Fruit fly (Drosophila melanogaster): ENCODE data around the gene Pgam5.

- TF ChIP-seq CG1602 (GFP tag; optimal IDR thresholded peaks at IDR 0.05), result no peak
- no peak for TF ChIP-seq usp (GFP tag; optimal IDR thresholded peaks at IDR 0.05)
- TF ChIP-seq zf30C (GFP tag; optimal IDR thresholded peaks at IDR 0.05), result no peak
- no peak for TF ChIP-seq C15 (GFP tag; IDR thresholded peaks at IDR 0.05)
- TF ChIP-seq seq (GFP tag; IDR thresholded peaks at IDR 0.05), result no peak
- TF ChIP-seq al (GFP tag; IDR thresholded peaks at IDR 0.05), result no peak
- TF ChIP-seq CG8359 (GFP tag; optimal IDR thresholded peaks at IDR 0.05; ENCODE audit: borderline replicate concordance), result no peak
- no peak for TF ChIP-seq gro (GFP tag; optimal IDR thresholded peaks at IDR 0.05)
- TF ChIP-seq unpg (GFP tag; optimal IDR thresholded peaks at IDR 0.05), result no peak
Observed at dm6 chrX:1828097-1828496, 45.3 kb downstream of the Pgam5 start.

Data from whole organism, embryonic.